Worm (Caenorhabditis elegans): ENCODE results near the gene oac-53.

oac-53 gene

DNA sequence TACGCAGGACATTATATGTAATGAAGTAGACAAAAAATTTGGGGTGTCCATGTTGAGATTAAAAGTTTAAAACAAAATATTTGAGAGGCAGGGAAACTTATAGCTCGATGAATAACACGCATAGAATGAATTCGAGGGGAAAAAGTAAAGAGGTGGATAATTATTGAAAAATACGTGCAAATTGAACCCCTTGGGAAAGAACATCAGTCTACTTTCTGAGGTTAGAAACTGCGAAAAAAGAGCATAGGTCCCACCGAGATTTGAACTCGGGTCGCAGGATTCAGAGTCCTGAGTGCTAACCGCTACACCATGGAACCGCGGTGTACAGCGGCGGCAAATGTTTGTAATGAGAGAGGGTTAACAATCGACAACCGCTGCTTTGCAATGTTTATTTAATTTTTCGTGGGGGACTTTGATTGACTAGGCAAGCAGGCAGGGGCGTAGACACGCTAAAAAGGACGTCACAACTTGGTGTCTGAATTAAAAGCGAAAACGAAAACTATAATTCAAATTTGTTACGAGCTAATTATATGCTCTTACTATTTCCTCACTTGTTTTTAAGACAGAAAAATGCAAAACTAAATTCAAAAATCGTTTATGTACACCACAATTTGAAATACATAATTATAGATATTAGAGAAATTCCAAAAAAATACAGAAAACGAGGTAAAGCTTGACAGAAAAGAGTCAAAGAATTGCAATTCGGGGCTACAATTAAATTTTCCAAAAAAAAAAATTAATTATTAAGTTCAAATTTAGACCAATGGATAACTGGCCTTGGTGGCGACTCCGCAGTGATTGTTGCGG lies 35.6 kb downstream of the oac-53 start, which contains the start of gene srh-269 (continued):
- no peak for TF ChIP-seq nhr-10 (tag; optimal IDR thresholded peaks at IDR 0.05)

DNA sequence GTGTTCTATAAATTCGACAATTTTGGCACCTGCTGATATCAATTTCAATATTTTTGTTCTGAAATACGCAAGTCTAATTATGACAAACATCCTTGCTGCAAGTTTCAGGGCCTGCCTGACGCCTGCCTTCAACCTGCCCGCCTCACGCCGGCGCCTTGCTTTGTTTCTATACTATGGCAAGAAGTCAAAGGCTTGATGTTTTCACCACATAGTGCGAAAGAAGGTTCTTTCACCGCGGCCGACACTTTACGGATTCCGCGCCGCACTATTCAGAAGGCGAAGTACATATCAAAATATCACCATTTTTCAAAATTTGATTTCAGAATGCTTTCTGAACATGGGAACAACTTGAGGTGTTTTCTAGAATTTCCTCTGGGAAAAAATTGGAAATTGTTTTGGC lies 38.3 kb downstream of the oac-53 start:
- TF ChIP-seq crh-2 (tag; optimal IDR thresholded peaks at IDR 0.05) (no peak), unc-62 (GFP tag; optimal IDR thresholded peaks at IDR 0.05) (no peak), ceh-16 (tag; optimal IDR thresholded peaks at IDR 0.05) (no peak), ztf-1 (GFP tag; conservative IDR thresholded peaks at IDR 0.05) (no peak), ZK546.5 (tag; optimal IDR thresholded peaks at IDR 0.05) (no peak), lin-13 (GFP tag; optimal IDR thresholded peaks at IDR 0.05) (no peak), F13H6.1 (tag; optimal IDR thresholded peaks at IDR 0.05) (no peak), R02D3.7 (tag; optimal IDR thresholded peaks at IDR 0.05) (no peak), dmd-4 (tag; optimal IDR thresholded peaks at IDR 0.05) (no peak), nhr-12 (tag; optimal IDR thresholded peaks at IDR 0.05) (no peak)

DNA sequence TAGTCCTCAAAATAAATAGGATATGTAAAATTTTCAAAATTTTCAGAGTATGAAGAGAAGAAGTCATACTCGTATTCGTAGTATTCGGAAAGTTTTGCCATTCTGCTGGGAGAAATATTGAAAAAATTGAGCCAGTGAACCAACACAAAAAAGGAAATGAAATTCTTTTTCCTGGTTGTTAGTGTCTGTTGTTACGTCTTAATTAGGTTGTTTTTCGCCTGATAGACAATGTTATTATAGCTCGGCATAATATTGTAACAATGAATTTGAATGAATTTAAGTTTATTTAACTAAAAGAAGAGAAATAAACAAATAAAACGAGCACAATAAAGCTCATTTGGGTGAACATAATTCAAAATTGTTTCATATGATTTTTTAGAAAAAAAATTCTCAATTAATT lies 39.3 kb downstream of the oac-53 start, which contains the start of gene srw-73:
TSS of gene srw-73 (minus strand) at position 101 of the 400 bp plus-strand sequence.
- no peak for TF ChIP-seq Y55F3AM.14 (GFP tag; optimal IDR thresholded peaks at IDR 0.05)

DNA sequence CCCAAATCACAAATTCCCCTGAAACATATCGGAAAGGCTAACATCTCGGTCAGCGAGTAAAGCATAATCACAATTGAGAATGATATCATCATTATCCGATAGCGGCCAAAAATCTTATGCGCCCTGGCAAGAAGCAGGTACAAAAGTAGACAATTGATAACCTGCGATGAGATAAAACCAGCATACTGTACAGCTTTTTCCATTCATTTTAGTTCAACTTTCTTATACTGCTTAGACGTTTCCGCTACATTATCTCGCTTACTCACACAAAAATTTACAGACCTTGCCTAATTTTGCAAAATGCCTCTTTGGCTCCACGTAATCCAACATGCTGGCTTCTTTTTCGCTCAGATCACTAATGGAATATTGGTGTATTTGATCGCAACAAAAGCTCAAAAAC lies 44.8 kb downstream of the oac-53 start, which contains the start of gene str-150:
TSS of gene str-150 (plus strand) at position 301 of the 400 bp plus-strand sequence.
- TF ChIP-seq lin-13 (GFP tag; optimal IDR thresholded peaks at IDR 0.05), result no peak
- no peak for TF ChIP-seq ztf-1 (GFP tag; conservative IDR thresholded peaks at IDR 0.05)
- no peak for TF ChIP-seq ztf-11 (tag; optimal IDR thresholded peaks at IDR 0.05)
- no peak for TF ChIP-seq elt-3 (tag; optimal IDR thresholded peaks at IDR 0.05)
- TF ChIP-seq nhr-237 (tag; optimal IDR thresholded peaks at IDR 0.05), result no peak
- no peak for TF ChIP-seq sem-4 (tag; optimal IDR thresholded peaks at IDR 0.05)
- TF ChIP-seq nhr-23 (tag; optimal IDR thresholded peaks at IDR 0.05), result no peak
- TF ChIP-seq nhr-12 (tag; optimal IDR thresholded peaks at IDR 0.05), result no peak
- TF ChIP-seq lin-11 (tag; optimal IDR thresholded peaks at IDR 0.05), result no peak
- no peak for TF ChIP-seq sma-9 (GFP tag; optimal IDR thresholded peaks at IDR 0.05)
- TF ChIP-seq sma-9 (tag; optimal IDR thresholded peaks at IDR 0.05), result no peak

DNA sequence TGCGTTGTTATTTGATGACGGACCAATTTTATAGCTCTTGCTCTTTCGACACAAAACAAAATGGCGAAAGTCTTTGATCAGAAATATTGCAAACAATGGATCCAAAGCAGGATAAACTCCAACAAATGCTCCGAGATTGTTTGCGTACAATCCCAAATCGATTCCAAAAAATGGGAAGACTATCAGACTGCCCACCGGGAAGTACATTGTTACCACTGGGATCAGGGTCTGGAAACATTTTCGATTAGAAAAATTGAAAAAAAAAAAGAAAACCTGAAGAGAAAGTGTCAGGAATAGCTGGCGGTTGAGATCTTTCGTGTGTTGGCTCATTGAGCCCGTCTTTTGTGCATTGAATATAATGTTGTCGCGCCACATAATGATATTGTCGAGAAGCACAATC lies 46.7 kb downstream of the oac-53 start:
- TF ChIP-seq unc-55 (GFP tag; optimal IDR thresholded peaks at IDR 0.05), result no peak
- TF ChIP-seq F13H6.1 (tag; optimal IDR thresholded peaks at IDR 0.05), result no peak
- TF ChIP-seq zag-1 (tag; optimal IDR thresholded peaks at IDR 0.05), result no peak
- no peak for TF ChIP-seq mdl-1 (tag; optimal IDR thresholded peaks at IDR 0.05)
- TF ChIP-seq elt-3 (tag; optimal IDR thresholded peaks at IDR 0.05), result no peak
- TF ChIP-seq nhr-23 (tag; optimal IDR thresholded peaks at IDR 0.05), result no peak
- TF ChIP-seq gmeb-1 (tag; optimal IDR thresholded peaks at IDR 0.05), result no peak
- TF ChIP-seq nhr-77 (tag; optimal IDR thresholded peaks at IDR 0.05), result no peak
- TF ChIP-seq lin-13 (GFP tag; optimal IDR thresholded peaks at IDR 0.05), result no peak
- no peak for TF ChIP-seq egl-27 (tag; optimal IDR thresholded peaks at IDR 0.05)
- no peak for TF ChIP-seq blmp-1 (tag; optimal IDR thresholded peaks at IDR 0.05; ENCODE audit: insufficient read depth)
- no peak for TF ChIP-seq lin-11 (tag; optimal IDR thresholded peaks at IDR 0.05)
- TF ChIP-seq peb-1 (tag; optimal IDR thresholded peaks at IDR 0.05), result no peak
- no peak for TF ChIP-seq nhr-6 (tag; optimal IDR thresholded peaks at IDR 0.05)

DNA sequence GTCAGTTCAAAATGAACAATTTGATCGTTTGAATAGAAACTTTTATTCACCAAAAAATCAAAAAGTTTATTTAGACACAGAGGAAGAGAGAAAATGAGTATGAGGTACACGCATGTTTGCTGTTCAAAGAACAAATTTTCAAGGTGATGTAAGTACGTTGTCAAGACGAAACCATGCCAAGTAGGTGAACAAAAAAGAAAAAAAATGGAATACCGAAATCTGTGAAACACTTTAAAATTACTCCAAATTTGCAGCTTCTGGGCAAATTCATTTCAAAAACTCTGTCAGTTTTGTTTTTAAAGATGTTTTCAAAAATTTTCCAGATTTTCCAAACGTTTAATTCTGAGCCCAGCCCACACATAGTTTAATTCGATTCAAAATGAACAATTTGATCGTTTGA lies 47.3 kb downstream of the oac-53 start, which contains the start of gene nhr-271:
TSS of gene nhr-271 (minus strand) at position 101 of the 400 bp plus-strand sequence.
- TF ChIP-seq mdl-1 (tag; optimal IDR thresholded peaks at IDR 0.05), result no peak
- no peak for TF ChIP-seq ztf-11 (tag; optimal IDR thresholded peaks at IDR 0.05)
- no peak for TF ChIP-seq nhr-23 (tag; optimal IDR thresholded peaks at IDR 0.05)
- TF ChIP-seq gmeb-1 (tag; optimal IDR thresholded peaks at IDR 0.05), result no peak
- no peak for TF ChIP-seq nhr-21 (tag; optimal IDR thresholded peaks at IDR 0.05)
- TF ChIP-seq dmd-4 (tag; optimal IDR thresholded peaks at IDR 0.05), result no peak
- no peak for TF ChIP-seq nhr-12 (tag; optimal IDR thresholded peaks at IDR 0.05)
- no peak for TF ChIP-seq Y55F3AM.14 (GFP tag; optimal IDR thresholded peaks at IDR 0.05)
- no peak for TF ChIP-seq ZK546.5 (tag; optimal IDR thresholded peaks at IDR 0.05)

Data from whole organism, L2 larva.